Fruit fly (Drosophila melanogaster) whole organism, embryonic: ENCODE measurements around the gene CG3566.

ENCODE experiments used
- CG12942 ChIP-seq: fragments of 200-800 bp; sonication (Bioruptor generic); optimal IDR thresholded peaks from 3 replicates; lab custom pipeline; 2016; ENCODE audit warnings: missing biosample characterization, missing genetic modification characterization
- CG13296 ChIP-seq: fragments of 200-800 bp; sonication (Bioruptor generic); optimal IDR thresholded peaks from 3 replicates; lab custom pipeline; 2018; ENCODE audit warnings: missing biosample characterization, mild to moderate bottlenecking, missing genetic modification characterization
- CG13424 ChIP-seq: fragments of 200-800 bp; sonication (Bioruptor generic); optimal IDR thresholded peaks from 2 replicates; lab custom pipeline; 2019; ENCODE audit warnings: missing biosample characterization, mild to moderate bottlenecking, missing genetic modification characterization, moderate library complexity
- CG14860 ChIP-seq: fragments of 200-800 bp; sonication (Bioruptor generic); IDR thresholded peaks from 3 replicates; pipeline ENCODE4 v1.3.6; 2022; ENCODE audit warnings: missing biosample characterization, missing genetic modification characterization; ENCODE audit not compliant: partially characterized antibody
- CG17186 ChIP-seq: fragments of 200-800 bp; sonication (Bioruptor generic); optimal IDR thresholded peaks from 3 replicates; lab custom pipeline; 2017; ENCODE audit warnings: missing biosample characterization, missing genetic modification reagents, missing genetic modification characterization
- CG17829 ChIP-seq: fragments of 200-800 bp; optimal IDR thresholded peaks from 2 replicates; lab custom pipeline; 2019; ENCODE audit warnings: missing biosample characterization, mild to moderate bottlenecking, missing genetic modification characterization, moderate library complexity
- CG18262 ChIP-seq: fragments of 200-800 bp; optimal IDR thresholded peaks from 3 replicates; lab custom pipeline; 2019; ENCODE audit warnings: missing biosample characterization, mild to moderate bottlenecking, missing genetic modification characterization, moderate library complexity
- CG2120 ChIP-seq: fragments of 200-800 bp; sonication (Bioruptor generic); optimal IDR thresholded peaks from 3 replicates; lab custom pipeline; 2016; ENCODE audit warnings: missing biosample characterization, missing genetic modification characterization
- CG2129 ChIP-seq: fragments of 200-800 bp; sonication (Bioruptor generic); IDR thresholded peaks from 2 replicates; pipeline ENCODE4 v1.3.6; 2022; ENCODE audit warnings: missing biosample characterization, missing genetic modification characterization; ENCODE audit not compliant: partially characterized antibody
- CG30403 ChIP-seq: fragments of 200-800 bp; sonication (Bioruptor generic); optimal IDR thresholded peaks from 3 replicates; lab custom pipeline; 2016; ENCODE audit warnings: missing biosample characterization, missing genetic modification characterization
- CG3407 ChIP-seq: fragments of 200-800 bp; sonication (Bioruptor generic); optimal IDR thresholded peaks from 2 replicates; lab custom pipeline; 2018; ENCODE audit warnings: missing biosample characterization, mild to moderate bottlenecking, missing genetic modification characterization
- CG43689 ChIP-seq: fragments of 200-800 bp; sonication (Bioruptor generic); IDR thresholded peaks from 2 replicates; pipeline ENCODE4 v1.3.6; 2022; ENCODE audit warnings: missing biosample characterization, missing genetic modification characterization
- CG4854 ChIP-seq: fragments of 200-800 bp; sonication (Bioruptor generic); optimal IDR thresholded peaks from 2 replicates; lab custom pipeline; 2016; ENCODE audit warnings: missing biosample characterization, missing genetic modification characterization, inconsistent platforms
- CG7271 ChIP-seq: fragments of 200-800 bp; sonication (Bioruptor generic); optimal IDR thresholded peaks from 2 replicates; lab custom pipeline; 2018; ENCODE audit warnings: missing biosample characterization, mild to moderate bottlenecking, missing genetic modification characterization, moderate library complexity
- CG7372 ChIP-seq: fragments of 200-800 bp; sonication (Bioruptor generic); IDR thresholded peaks from 2 replicates; pipeline ENCODE4 v1.3.6; 2022; ENCODE audit warnings: missing biosample characterization, missing genetic modification characterization
- CG7839 ChIP-seq: fragments of 200-800 bp; sonication (Bioruptor generic); optimal IDR thresholded peaks from 3 replicates; lab custom pipeline; 2018; ENCODE audit warnings: missing biosample characterization, mild to moderate bottlenecking, missing genetic modification characterization, moderate library complexity
- CG8290 ChIP-seq, 3 experiments: fragments of 200-800 bp; sonication (Bioruptor generic); optimal IDR thresholded peaks; 2 replicates each; lab custom pipeline; 2016 to 2019; ENCODE audit warnings: missing biosample characterization in 3 of 3, missing genetic modification characterization in 3 of 3, mild to moderate bottlenecking in 2 of 3, moderate library complexity in 1 of 3
- Dfd ChIP-seq, 2 experiments: fragments of >200 bp; optimal IDR thresholded peaks; 2 replicates each; lab custom pipeline; 2017; ENCODE audit warnings: missing biosample characterization in 2 of 2, missing genetic modification characterization in 2 of 2
- Drgx ChIP-seq: fragments of 200-800 bp; sonication (Bioruptor generic); IDR thresholded peaks from 2 replicates; pipeline ENCODE4 v1.3.6; 2022; ENCODE audit warnings: missing biosample characterization, missing genetic modification characterization
- Gsc ChIP-seq: fragments of 200-800 bp; sonication (Bioruptor generic); IDR thresholded peaks from 2 replicates; pipeline ENCODE4 v1.3.6; 2022; ENCODE audit warnings: missing biosample characterization, missing genetic modification characterization
- Hr3 ChIP-seq: fragments of 200-800 bp; sonication (Bioruptor generic); optimal IDR thresholded peaks from 3 replicates; lab custom pipeline; 2016; ENCODE audit warnings: missing biosample characterization, missing genetic modification characterization
- Hr51 ChIP-seq, 2 experiments: fragments of 200-800 bp; sonication (Bioruptor generic); optimal IDR thresholded peaks; 2 replicates in 1 of 2; 3 replicates in 1 of 2; lab custom pipeline; 2016 to 2018; ENCODE audit warnings: missing biosample characterization in 2 of 2, missing genetic modification characterization in 2 of 2, mild to moderate bottlenecking in 1 of 2, moderate library complexity in 1 of 2
- Hsf ChIP-seq: fragments of 200-800 bp; sonication (Bioruptor generic); optimal IDR thresholded peaks from 3 replicates; lab custom pipeline; 2016; ENCODE audit warnings: missing biosample characterization, missing genetic modification characterization
- Jarid2 ChIP-seq: fragments of 200-800 bp; sonication (Bioruptor generic); optimal IDR thresholded peaks from 3 replicates; lab custom pipeline; 2017; ENCODE audit warnings: mild to moderate bottlenecking, missing biosample characterization, missing genetic modification reagents, missing genetic modification characterization
- MBD-R2 ChIP-seq: fragments of 200-800 bp; sonication (Bioruptor generic); IDR thresholded peaks from 2 replicates; pipeline ENCODE4 v1.3.6; 2022; ENCODE audit warnings: missing biosample characterization, missing genetic modification characterization
- Myb ChIP-seq: fragments of 200-800 bp; sonication (Bioruptor generic); optimal IDR thresholded peaks from 2 replicates; lab custom pipeline; 2016; ENCODE audit warnings: missing biosample characterization, missing genetic modification characterization
- Oaz ChIP-seq: fragments of 200-800 bp; sonication (Bioruptor generic); IDR thresholded peaks from 2 replicates; pipeline ENCODE4 v1.3.6; 2022; ENCODE audit warnings: missing biosample characterization, missing genetic modification characterization
- Opbp ChIP-seq: fragments of 200-800 bp; sonication (Bioruptor generic); IDR thresholded peaks from 3 replicates; pipeline ENCODE4 v1.3.6; 2022; ENCODE audit warnings: missing biosample characterization, missing genetic modification characterization; ENCODE audit not compliant: partially characterized antibody
- Optix ChIP-seq: fragments of 200-800 bp; sonication (Bioruptor generic); IDR thresholded peaks from 3 replicates; pipeline ENCODE4 v1.3.6; 2022; ENCODE audit warnings: missing biosample characterization, missing genetic modification characterization
- PHDP ChIP-seq: fragments of 200-800 bp; sonication (Bioruptor generic); optimal IDR thresholded peaks from 3 replicates; lab custom pipeline; 2018; ENCODE audit warnings: missing biosample characterization, mild to moderate bottlenecking, missing genetic modification characterization, moderate library complexity
- Stat92E ChIP-seq, 3 experiments: fragments of >200 bp in 2 of 3; fragments of 200-800 bp in 1 of 3; sonication (Bioruptor generic) in 1 of 3; optimal IDR thresholded peaks; 2 replicates each; lab custom pipeline; 2017 to 2019; ENCODE audit warnings: missing biosample characterization in 3 of 3, missing genetic modification characterization in 3 of 3, mild to moderate bottlenecking in 1 of 3, moderate library complexity in 1 of 3
- Xbp1 ChIP-seq: fragments of 200-800 bp; sonication (Bioruptor generic); optimal IDR thresholded peaks from 3 replicates; lab custom pipeline; 2016; ENCODE audit warnings: missing biosample characterization, mild to moderate bottlenecking, missing genetic modification characterization
- ac ChIP-seq: fragments of 200-800 bp; sonication (Bioruptor generic); optimal IDR thresholded peaks from 3 replicates; lab custom pipeline; 2017; ENCODE audit warnings: missing biosample characterization, mild to moderate bottlenecking, missing genetic modification characterization
- ato ChIP-seq: fragments of 200-800 bp; sonication (Bioruptor generic); IDR thresholded peaks from 2 replicates; pipeline ENCODE4 v1.3.6; 2022; ENCODE audit warnings: missing biosample characterization, missing genetic modification characterization; ENCODE audit not compliant: partially characterized antibody
- bsh ChIP-seq, 2 experiments: fragments of 200-800 bp; sonication (Bioruptor generic); optimal IDR thresholded peaks; 2 replicates each; lab custom pipeline; 2017 to 2018; ENCODE audit warnings: mild to moderate bottlenecking in 2 of 2, missing biosample characterization in 2 of 2, missing genetic modification characterization in 2 of 2, moderate library complexity in 1 of 2
- chinmo ChIP-seq: fragments of 200-800 bp; sonication (Bioruptor generic); IDR thresholded peaks from 4 replicates; pipeline ENCODE4 v1.3.6; 2022; ENCODE audit warnings: missing biosample characterization, missing genetic modification characterization; ENCODE audit not compliant: partially characterized antibody
- ci ChIP-seq: fragments of 200-800 bp; sonication (Bioruptor generic); IDR thresholded peaks from 3 replicates; pipeline ENCODE4 v1.3.6; 2022; ENCODE audit warnings: missing biosample characterization, missing genetic modification characterization
- croc ChIP-seq: fragments of 200-800 bp; sonication (Bioruptor generic); conservative IDR thresholded peaks from 3 replicates; pipeline ENCODE4 v1.3.6; 2022; ENCODE audit warnings: missing biosample characterization, missing genetic modification characterization
- hb ChIP-seq: fragments of 200-800 bp; sonication (Bioruptor generic); IDR thresholded peaks from 3 replicates; pipeline ENCODE4 v1.3.6; 2022; ENCODE audit warnings: missing biosample characterization, missing genetic modification characterization; ENCODE audit not compliant: partially characterized antibody
- nom ChIP-seq: fragments of 200-800 bp; sonication (Bioruptor generic); optimal IDR thresholded peaks from 2 replicates; lab custom pipeline; 2017; ENCODE audit warnings: missing biosample characterization, missing genetic modification characterization, mild to moderate bottlenecking, moderate library complexity, missing genetic modification reagents
- peb ChIP-seq: fragments of 200-800 bp; sonication (Bioruptor generic); IDR thresholded peaks from 2 replicates; pipeline ENCODE4 v1.3.6; 2022; ENCODE audit warnings: missing biosample characterization, missing genetic modification characterization
- pzg ChIP-seq: fragments of 200-800 bp; sonication (Bioruptor generic); optimal IDR thresholded peaks from 3 replicates; lab custom pipeline; 2018; ENCODE audit warnings: missing biosample characterization, mild to moderate bottlenecking, missing genetic modification characterization, moderate library complexity
- stwl ChIP-seq: fragments of 200-800 bp; sonication (Bioruptor generic); optimal IDR thresholded peaks from 3 replicates; lab custom pipeline; 2018; ENCODE audit warnings: missing biosample characterization, mild to moderate bottlenecking, missing genetic modification characterization, moderate library complexity
- tap ChIP-seq: fragments of 200-800 bp; optimal IDR thresholded peaks from 3 replicates; lab custom pipeline; 2019; ENCODE audit warnings: missing biosample characterization, mild to moderate bottlenecking, missing genetic modification characterization, moderate library complexity
- tna ChIP-seq: fragments of 200-800 bp; sonication (Bioruptor generic); IDR thresholded peaks from 2 replicates; pipeline ENCODE4 v1.3.6; 2022; ENCODE audit warnings: missing biosample characterization, missing genetic modification characterization; ENCODE audit not compliant: partially characterized antibody
- vnd ChIP-seq: fragments of 200-800 bp; sonication (Bioruptor generic); IDR thresholded peaks from 3 replicates; pipeline ENCODE4 v1.3.6; 2022; ENCODE audit warnings: missing biosample characterization, missing genetic modification characterization; ENCODE audit not compliant: partially characterized antibody
- wor ChIP-seq: fragments of 200-800 bp; sonication (Bioruptor generic); IDR thresholded peaks from 2 replicates; pipeline ENCODE4 v1.3.6; 2022; ENCODE audit warnings: missing biosample characterization, missing genetic modification characterization
- zfh2 ChIP-seq: fragments of 200-800 bp; sonication (Bioruptor generic); optimal IDR thresholded peaks from 2 replicates; lab custom pipeline; 2016; ENCODE audit warnings: missing biosample characterization, missing genetic modification characterization

Gene CG3566

DNA sequence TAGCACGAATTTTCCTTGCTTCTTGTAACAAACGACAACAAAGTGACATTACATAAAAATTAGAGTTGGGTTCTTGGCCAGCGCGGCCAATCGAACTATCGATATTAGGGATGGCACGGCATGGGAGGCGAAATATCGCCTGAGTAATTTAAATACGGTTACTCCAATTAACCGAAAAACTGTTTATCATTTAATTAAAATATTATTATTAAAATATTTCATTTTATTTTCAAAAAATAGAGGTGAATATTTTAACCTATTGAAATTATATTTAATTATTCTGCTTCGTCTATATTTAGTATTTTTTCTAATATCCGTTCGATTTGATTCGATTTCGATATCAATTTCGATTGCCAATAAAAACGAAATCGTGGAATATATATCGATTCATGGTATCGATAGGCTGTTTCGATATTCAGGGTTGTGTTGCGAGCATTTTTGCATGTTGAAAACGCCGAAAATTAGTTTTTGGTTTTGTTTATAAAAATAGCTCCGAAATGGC is 21.1 kb downstream of the CG3566 start, which contains the start of the genes Rbcn-3A and Spx (continued):
- TF ChIP-seq tna = peak; percentile 70
- peak; percentile 19 for TF ChIP-seq CG13296 (GFP tag; lab: Kevin White, UChicago)
- TF ChIP-seq nom (GFP tag; lab: Kevin White, UChicago) = no peak
- TF ChIP-seq hb (GFP tag; lab: Robert Waterston, UW) = peak; percentile 85; the same call in 1 of the 3 replicates
- TF ChIP-seq Opbp (GFP tag; lab: Robert Waterston, UW) = peak; percentile 77
- peak; percentile 3 for TF ChIP-seq CG12942
- TF ChIP-seq CG7271 = no peak
- TF ChIP-seq Myb (GFP tag; lab: Kevin White, UChicago) = no peak
- TF ChIP-seq zfh2 (GFP tag; lab: Kevin White, UChicago) = no peak
- no peak for TF ChIP-seq CG4854 (GFP tag; lab: Kevin White, UChicago)
- peak; percentile 82 for TF ChIP-seq CG2129 (GFP tag; lab: Robert Waterston, UW)
- TF ChIP-seq Stat92E (GFP tag; optimal IDR thresholded peaks at IDR 0.05; lab: Kevin White, UChicago) = peak in 1 of 3 experiments; percentile 45
- TF ChIP-seq CG18262 (tag; lab: Kevin White, UChicago) = peak; percentile 38
- no peak for TF ChIP-seq tap (tag; lab: Kevin White, UChicago)
- no peak for TF ChIP-seq CG17186 (GFP tag; lab: Kevin White, UChicago)
- TF ChIP-seq bsh (GFP tag; optimal IDR thresholded peaks at IDR 0.05; lab: Kevin White, UChicago) = no peak
- TF ChIP-seq CG3407 (GFP tag; lab: Kevin White, UChicago) = no peak
- TF ChIP-seq CG13424 (tag; lab: Kevin White, UChicago) = peak; percentile 55
- TF ChIP-seq Drgx (GFP tag; lab: Robert Waterston, UW) = no peak
- TF ChIP-seq Hr51 (GFP tag; optimal IDR thresholded peaks at IDR 0.05; lab: Kevin White, UChicago) = peak in 1 of 2 experiments; percentile 35
- TF ChIP-seq Optix = no peak
- TF ChIP-seq pzg = peak; percentile 42
- TF ChIP-seq Hr3 (GFP tag; lab: Kevin White, UChicago) = peak; percentile 45
- peak; percentile 26 for TF ChIP-seq CG7839 (tag; lab: Kevin White, UChicago)
- TF ChIP-seq Jarid2 (GFP tag; lab: Kevin White, UChicago) = no peak
- TF ChIP-seq Hsf (GFP tag; lab: Kevin White, UChicago) = no peak
- no peak for TF ChIP-seq CG8290 (GFP tag; optimal IDR thresholded peaks at IDR 0.05; lab: Kevin White, UChicago)
- no peak for TF ChIP-seq CG8290 (tag; optimal IDR thresholded peaks at IDR 0.05; lab: Kevin White, UChicago)
- TF ChIP-seq CG2120 (GFP tag; lab: Kevin White, UChicago) = peak; percentile 53
- peak; percentile 40 for TF ChIP-seq Xbp1 (GFP tag; lab: Kevin White, UChicago)
- TF ChIP-seq CG43689 (GFP tag; lab: Robert Waterston, UW) = no peak
- no peak for TF ChIP-seq wor
- TF ChIP-seq CG7372 (GFP tag; lab: Robert Waterston, UW) = no peak
- peak; percentile 49 for TF ChIP-seq MBD-R2
- peak; percentile 45 for TF ChIP-seq PHDP (tag; lab: Kevin White, UChicago)
- no peak for TF ChIP-seq croc
- TF ChIP-seq peb (GFP tag; lab: Robert Waterston, UW) = no peak
- no peak for TF ChIP-seq CG17829 (tag; lab: Kevin White, UChicago)
- TF ChIP-seq Dfd (GFP tag; optimal IDR thresholded peaks at IDR 0.05; lab: Kevin White, UChicago) = no peak
- TF ChIP-seq CG30403 (GFP tag; lab: Kevin White, UChicago) = peak; percentile 46
- no peak for TF ChIP-seq ac (GFP tag; lab: Kevin White, UChicago)
- TF ChIP-seq Gsc (GFP tag; lab: Robert Waterston, UW) = no peak
- peak; percentile 70; the same call in 1 of the 2 replicates for TF ChIP-seq ato
- TF ChIP-seq ci (GFP tag; lab: Robert Waterston, UW) = no peak
- peak; percentile 85 for TF ChIP-seq vnd (GFP tag; lab: Robert Waterston, UW)
- 0 out of 4 replicates have a peak, but pooled peaks have one; percentile 80 for TF ChIP-seq chinmo (GFP tag; lab: Robert Waterston, UW)
- no peak for TF ChIP-seq Oaz (GFP tag; lab: Robert Waterston, UW)
- TF ChIP-seq CG14860 (GFP tag; lab: Robert Waterston, UW) = peak; percentile 89
- TF ChIP-seq stwl (tag; lab: Kevin White, UChicago) = peak; percentile 51
